Fruit fly (Drosophila melanogaster): ENCODE data around the gene Anp.

The Anp gene

dm6 chr3R:30209648-30210047, at the start of gene Anp:
Gene Anp (plus strand): TSS chr3R:30209948.
- TF ChIP-seq CTCF (optimal IDR thresholded peaks at IDR 0.05) (no peak), CG8478 (optimal IDR thresholded peaks at IDR 0.05) (no peak)

- TF ChIP-seq CTCF (optimal IDR thresholded peaks at IDR 0.05) (no peak), CG8478 (optimal IDR thresholded peaks at IDR 0.05) (no peak)
Measured at dm6 chr3R:30160312-30160942, 49.3 kb upstream of the Anp start, which contains the start of gene CG11498. Gene CG11498 (minus strand): TSS chr3R:30160473.

- TF ChIP-seq CG8478 (optimal IDR thresholded peaks at IDR 0.05), result no peak
- TF ChIP-seq CTCF (optimal IDR thresholded peaks at IDR 0.05), result no peak
Measured at dm6 chr3R:30163228-30163627, 46.5 kb upstream of the Anp start.

- TF ChIP-seq CTCF (optimal IDR thresholded peaks at IDR 0.05), result no peak
- TF ChIP-seq CG8478 (optimal IDR thresholded peaks at IDR 0.05), result no peak
Measured at dm6 chr3R:30164162-30164561, 45.6 kb upstream of the Anp start.

- no peak for TF ChIP-seq CG8478 (optimal IDR thresholded peaks at IDR 0.05)
- TF ChIP-seq CTCF (optimal IDR thresholded peaks at IDR 0.05), result no peak
Measured at dm6 chr3R:30166159-30166784, 43.5 kb upstream of the Anp start, which contains the start of gene VhaAC45RP. Gene VhaAC45RP (minus strand): TSS chr3R:30166419.

- TF ChIP-seq CTCF (optimal IDR thresholded peaks at IDR 0.05) (no peak), CG8478 (optimal IDR thresholded peaks at IDR 0.05) (no peak)
Measured at dm6 chr3R:30170671-30171667, 38.8 kb upstream of the Anp start, which contains the start of gene Rsod. Gene Rsod (minus strand): TSS chr3R:30171207.

- no peak for TF ChIP-seq CG8478 (optimal IDR thresholded peaks at IDR 0.05)
- TF ChIP-seq CTCF (optimal IDR thresholded peaks at IDR 0.05), result no peak
Measured at dm6 chr3R:30174160-30175002, 35.4 kb upstream of the Anp start, which contains the start of gene Mlc2. Gene Mlc2 (minus strand): TSS chr3R:30174551.

- TF ChIP-seq CG8478 (optimal IDR thresholded peaks at IDR 0.05) (no peak), CTCF (optimal IDR thresholded peaks at IDR 0.05) (no peak)
Measured at dm6 chr3R:30175045-30175589, 34.6 kb upstream of the Anp start.

dm6 chr3R:30176314-30176713, 33.4 kb upstream of the Anp start:
- no peak for TF ChIP-seq CTCF (optimal IDR thresholded peaks at IDR 0.05)
- no peak for TF ChIP-seq CG8478 (optimal IDR thresholded peaks at IDR 0.05)

- TF ChIP-seq CG8478 (optimal IDR thresholded peaks at IDR 0.05) (no peak), CTCF (optimal IDR thresholded peaks at IDR 0.05) (no peak)
Measured at dm6 chr3R:30177494-30177893, 32.3 kb upstream of the Anp start, which contains the start of the genes CG1983 and CG15530. Gene CG1983 (minus strand): TSS chr3R:30177700. Gene CG15530 (plus strand): TSS chr3R:30177877.

dm6 chr3R:30179934-30180333, 29.8 kb upstream of the Anp start, which contains the start of gene Bet5:
Gene Bet5 (plus strand): TSS chr3R:30180232.
- no peak for TF ChIP-seq CG8478 (optimal IDR thresholded peaks at IDR 0.05)
- no peak for TF ChIP-seq CTCF (optimal IDR thresholded peaks at IDR 0.05)

dm6 chr3R:30183872-30184271, 25.9 kb upstream of the Anp start:
- no peak for TF ChIP-seq CTCF (optimal IDR thresholded peaks at IDR 0.05)
- no peak for TF ChIP-seq CG8478 (optimal IDR thresholded peaks at IDR 0.05)

dm6 chr3R:30189398-30189797, 20.4 kb upstream of the Anp start:
- TF ChIP-seq CTCF (optimal IDR thresholded peaks at IDR 0.05) (no peak), CG8478 (optimal IDR thresholded peaks at IDR 0.05) (no peak)

- no peak for TF ChIP-seq CTCF (optimal IDR thresholded peaks at IDR 0.05)
- no peak for TF ChIP-seq CG8478 (optimal IDR thresholded peaks at IDR 0.05)
Measured at dm6 chr3R:30189836-30190235, 19.9 kb upstream of the Anp start.
